Fruit fly (Drosophila melanogaster) whole organism, prepupa: ENCODE measurements around the gene Nprl2.

Experiments
- Blimp-1 ChIP-seq: fragments of 200-800 bp; sonication (Bioruptor generic); optimal IDR thresholded peaks from 3 replicates; lab custom pipeline; 2017; ENCODE audit warnings: missing biosample characterization, missing genetic modification characterization, mild to moderate bottlenecking, moderate library complexity, missing genetic modification reagents
- CG10669 ChIP-seq: fragments of 200-800 bp; sonication (Bioruptor generic); optimal IDR thresholded peaks from 3 replicates; lab custom pipeline; 2018; ENCODE audit warnings: missing biosample characterization, mild to moderate bottlenecking, missing genetic modification characterization, moderate library complexity
- CG11294 ChIP-seq: fragments of 200-800 bp; sonication (Bioruptor generic); IDR thresholded peaks from 2 replicates; pipeline ENCODE4 v1.3.6; 2022; ENCODE audit warnings: missing biosample characterization, missing genetic modification characterization
- CG11762 ChIP-seq: fragments of 200-800 bp; sonication (Bioruptor generic); optimal IDR thresholded peaks from 3 replicates; lab custom pipeline; 2016; ENCODE audit warnings: missing biosample characterization, missing genetic modification characterization; ENCODE audit not compliant: insufficient read depth
- CG11902 ChIP-seq: fragments of 200-800 bp; sonication (Bioruptor generic); optimal IDR thresholded peaks from 3 replicates; lab custom pipeline; 2016; ENCODE audit warnings: missing biosample characterization, missing genetic modification characterization
- CG15336 ChIP-seq: fragments of 200-800 bp; sonication (Bioruptor generic); IDR thresholded peaks from 2 replicates; pipeline ENCODE4 v1.3.6; 2022; ENCODE audit warnings: missing biosample characterization, missing genetic modification characterization
- CG1621 ChIP-seq: fragments of 200-800 bp; sonication (Bioruptor generic); optimal IDR thresholded peaks from 3 replicates; lab custom pipeline; 2018; ENCODE audit warnings: missing biosample characterization, mild to moderate bottlenecking, missing genetic modification characterization
- CG16779 ChIP-seq: fragments of 200-800 bp; sonication (Bioruptor generic); optimal IDR thresholded peaks from 3 replicates; lab custom pipeline; 2017; ENCODE audit warnings: missing biosample characterization, mild to moderate bottlenecking, missing genetic modification characterization
- CG3032 ChIP-seq: fragments of 200-800 bp; optimal IDR thresholded peaks from 2 replicates; lab custom pipeline; 2019; ENCODE audit warnings: missing biosample characterization, mild to moderate bottlenecking, missing genetic modification characterization, moderate library complexity
- CG32006 ChIP-seq: fragments of 200-800 bp; sonication (Bioruptor generic); optimal IDR thresholded peaks from 3 replicates; lab custom pipeline; 2017; ENCODE audit warnings: missing biosample characterization, mild to moderate bottlenecking, missing genetic modification characterization
- CG34406 ChIP-seq: fragments of 200-800 bp; sonication (Bioruptor generic); optimal IDR thresholded peaks from 3 replicates; lab custom pipeline; 2016; ENCODE audit warnings: missing biosample characterization, missing genetic modification characterization
- CG3919 ChIP-seq: fragments of 200-800 bp; sonication (Bioruptor generic); optimal IDR thresholded peaks from 3 replicates; lab custom pipeline; 2016; ENCODE audit warnings: missing biosample characterization, missing genetic modification characterization
- CG4318 ChIP-seq: fragments of 200-800 bp; sonication (Bioruptor generic); optimal IDR thresholded peaks from 3 replicates; lab custom pipeline; 2017; ENCODE audit warnings: missing biosample characterization, mild to moderate bottlenecking, missing genetic modification characterization
- CG6163 ChIP-seq: fragments of 200-800 bp; sonication (Bioruptor generic); IDR thresholded peaks from 3 replicates; pipeline ENCODE4 v1.3.6; 2022; ENCODE audit warnings: missing biosample characterization, missing genetic modification characterization
- CG6792 ChIP-seq: fragments of 200-800 bp; sonication (Bioruptor generic); optimal IDR thresholded peaks from 3 replicates; lab custom pipeline; 2016; ENCODE audit warnings: missing biosample characterization, missing genetic modification characterization
- CG6808 ChIP-seq: fragments of 200-800 bp; sonication (Bioruptor generic); optimal IDR thresholded peaks from 3 replicates; lab custom pipeline; 2017; ENCODE audit warnings: missing biosample characterization, missing genetic modification characterization, mild to moderate bottlenecking, moderate library complexity, missing genetic modification reagents
- CG7368 ChIP-seq: fragments of 200-800 bp; sonication (Bioruptor generic); optimal IDR thresholded peaks from 3 replicates; lab custom pipeline; 2016; ENCODE audit warnings: missing biosample characterization, missing genetic modification characterization
- CG8119 ChIP-seq: fragments of 200-800 bp; sonication (Bioruptor generic); IDR thresholded peaks from 3 replicates; pipeline ENCODE4 v1.3.6; 2022; ENCODE audit warnings: missing biosample characterization, missing genetic modification characterization
- CG8319 ChIP-seq: fragments of 200-800 bp; sonication (Bioruptor generic); optimal IDR thresholded peaks from 3 replicates; lab custom pipeline; 2016; ENCODE audit warnings: missing biosample characterization, missing genetic modification characterization
- CG8632 ChIP-seq: fragments of 200-800 bp; sonication (Bioruptor generic); optimal IDR thresholded peaks from 3 replicates; lab custom pipeline; 2016; ENCODE audit warnings: missing biosample characterization, missing genetic modification characterization
- CG9139 ChIP-seq: fragments of 200-800 bp; sonication (Bioruptor generic); optimal IDR thresholded peaks from 3 replicates; lab custom pipeline; 2017; ENCODE audit warnings: missing biosample characterization, mild to moderate bottlenecking, missing genetic modification characterization
- Eip75B ChIP-seq: fragments of 200-800 bp; sonication (Bioruptor generic); optimal IDR thresholded peaks from 3 replicates; lab custom pipeline; 2016; ENCODE audit warnings: missing biosample characterization, missing genetic modification characterization
- Eip78C ChIP-seq: fragments of 200-800 bp; sonication (Bioruptor generic); peaks from one replicate; lab custom pipeline; 2016; ENCODE audit warnings: missing biosample characterization, missing genetic modification characterization
- Ets96B ChIP-seq: fragments of 200-800 bp; optimal IDR thresholded peaks from 2 replicates; lab custom pipeline; 2019; ENCODE audit warnings: missing biosample characterization, mild to moderate bottlenecking, missing genetic modification characterization, moderate library complexity
- Gug ChIP-seq: fragments of 200-800 bp; sonication (Bioruptor generic); IDR thresholded peaks from 2 replicates; pipeline ENCODE4 v1.3.6; 2022; ENCODE audit warnings: missing biosample characterization, missing genetic modification characterization
- Hr38 ChIP-seq: sonication (Bioruptor generic); optimal IDR thresholded peaks from 2 replicates; lab custom pipeline; 2016; ENCODE audit warnings: missing biosample characterization, missing genetic modification characterization
- Hr39 ChIP-seq: fragments of 200-800 bp; sonication (Bioruptor generic); optimal IDR thresholded peaks from 2 replicates; lab custom pipeline; 2016; ENCODE audit warnings: missing biosample characterization, missing genetic modification characterization
- Hr4 ChIP-seq: fragments of 200-800 bp; sonication (Bioruptor generic); optimal IDR thresholded peaks from 3 replicates; lab custom pipeline; 2016; ENCODE audit warnings: missing biosample characterization, missing genetic modification characterization
- Lpt ChIP-seq: fragments of 200-800 bp; sonication (Bioruptor generic); optimal IDR thresholded peaks from 3 replicates; lab custom pipeline; 2016; ENCODE audit warnings: missing biosample characterization, missing genetic modification characterization
- Met ChIP-seq: fragments of 200-800 bp; sonication (Bioruptor generic); optimal IDR thresholded peaks from 3 replicates; lab custom pipeline; 2016; ENCODE audit warnings: missing biosample characterization, missing genetic modification characterization
- OdsH ChIP-seq: fragments of 200-800 bp; sonication (Bioruptor generic); optimal IDR thresholded peaks from 3 replicates; lab custom pipeline; 2016; ENCODE audit warnings: missing biosample characterization, missing genetic modification characterization
- Smox ChIP-seq: fragments of 200-800 bp; sonication (Bioruptor generic); optimal IDR thresholded peaks from 3 replicates; lab custom pipeline; 2016; ENCODE audit warnings: missing biosample characterization, missing genetic modification characterization
- Sox15 ChIP-seq: fragments of 200-800 bp; sonication (Bioruptor generic); optimal IDR thresholded peaks from 3 replicates; lab custom pipeline; 2016; ENCODE audit warnings: missing biosample characterization, missing genetic modification characterization
- achi ChIP-seq: fragments of 200-800 bp; sonication (Bioruptor generic); optimal IDR thresholded peaks from 3 replicates; lab custom pipeline; 2016; ENCODE audit warnings: missing biosample characterization, missing genetic modification characterization
- acj6 ChIP-seq: fragments of 200-800 bp; sonication (Bioruptor generic); optimal IDR thresholded peaks from 3 replicates; lab custom pipeline; 2016; ENCODE audit warnings: missing biosample characterization, missing genetic modification characterization
- cyc ChIP-seq: fragments of 200-800 bp; sonication (Bioruptor generic); optimal IDR thresholded peaks from 3 replicates; lab custom pipeline; 2016; ENCODE audit warnings: missing biosample characterization, missing genetic modification characterization
- dsx ChIP-seq: fragments of 200-800 bp; optimal IDR thresholded peaks from 3 replicates; lab custom pipeline; 2019; ENCODE audit warnings: missing biosample characterization, mild to moderate bottlenecking, missing genetic modification characterization, moderate library complexity; ENCODE audit not compliant: poor library complexity, severe bottlenecking
- eg ChIP-seq: fragments of 200-800 bp; sonication (Bioruptor generic); IDR thresholded peaks from 3 replicates; pipeline ENCODE4 v1.3.6; 2022; ENCODE audit warnings: missing biosample characterization, missing genetic modification characterization
- esn ChIP-seq: fragments of 200-800 bp; sonication (Bioruptor generic); optimal IDR thresholded peaks from 2 replicates; lab custom pipeline; 2016; ENCODE audit warnings: missing biosample characterization, mild to moderate bottlenecking, missing genetic modification characterization, moderate library complexity
- fd59A ChIP-seq: fragments of 200-800 bp; sonication (Bioruptor generic); optimal IDR thresholded peaks from 2 replicates; lab custom pipeline; 2017; ENCODE audit warnings: missing biosample characterization, mild to moderate bottlenecking, missing genetic modification characterization, missing genetic modification reagents
- fd85E ChIP-seq: fragments of 200-800 bp; sonication (Bioruptor generic); optimal IDR thresholded peaks from 3 replicates; lab custom pipeline; 2016; ENCODE audit warnings: missing biosample characterization, missing genetic modification characterization
- fkh ChIP-seq: fragments of 200-800 bp; sonication (Bioruptor generic); optimal IDR thresholded peaks from 3 replicates; lab custom pipeline; 2017; ENCODE audit warnings: missing biosample characterization, mild to moderate bottlenecking, missing genetic modification characterization, moderate library complexity
- net ChIP-seq: fragments of 200-800 bp; sonication (Bioruptor generic); optimal IDR thresholded peaks from 3 replicates; lab custom pipeline; 2016; ENCODE audit warnings: missing biosample characterization, missing genetic modification characterization
- spab ChIP-seq: fragments of 200-800 bp; sonication (Bioruptor generic); optimal IDR thresholded peaks from 2 replicates; lab custom pipeline; 2017; ENCODE audit warnings: missing biosample characterization, mild to moderate bottlenecking, missing genetic modification characterization, missing genetic modification reagents
- ss ChIP-seq, 2 experiments: fragments of 200-800 bp; sonication (Bioruptor generic); optimal IDR thresholded peaks; 2 replicates in 1 of 2; 3 replicates in 1 of 2; lab custom pipeline; 2017 to 2018; ENCODE audit warnings: mild to moderate bottlenecking in 2 of 2, missing biosample characterization in 2 of 2, missing genetic modification characterization in 2 of 2, moderate library complexity in 1 of 2
- svp ChIP-seq: fragments of 200-800 bp; sonication (Bioruptor generic); peaks from one replicate; lab custom pipeline; 2016; ENCODE audit warnings: missing biosample characterization, missing genetic modification characterization

Gene Nprl2

DNA sequence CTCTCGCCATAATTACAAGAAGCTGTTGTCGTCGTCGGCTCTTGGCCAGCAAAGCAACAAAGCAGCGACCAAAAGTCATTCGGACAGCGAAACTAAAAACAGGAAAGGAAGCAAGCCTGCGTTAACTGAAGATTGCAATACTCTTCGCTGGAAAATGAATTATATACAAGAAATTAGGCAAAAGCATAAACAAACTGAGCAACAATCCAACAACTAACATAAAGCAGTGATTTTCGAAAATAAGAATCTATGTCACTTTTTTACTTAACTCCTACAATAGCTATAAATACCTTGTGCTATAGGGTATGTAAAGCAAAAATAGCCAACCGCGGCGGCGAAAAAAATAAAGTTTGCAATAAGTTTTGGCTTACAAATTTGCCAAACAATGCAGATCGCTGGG is 12.4 kb downstream of the Nprl2 start (continued):
- peak; percentile 84 for TF ChIP-seq CG3919
- TF ChIP-seq Eip78C, result peak; percentile 96
- TF ChIP-seq CG32006, result peak; percentile 88
- peak; percentile 76 for TF ChIP-seq fd59A (GFP tag; lab: Kevin White, UChicago)
- TF ChIP-seq svp (GFP tag; lab: Kevin White, UChicago), result peak; percentile 72
- TF ChIP-seq CG11902 (GFP tag; lab: Kevin White, UChicago), result peak; percentile 53
- peak; percentile 72 for TF ChIP-seq spab (GFP tag; lab: Kevin White, UChicago)
- peak; percentile 73 for TF ChIP-seq CG34406 (GFP tag; lab: Kevin White, UChicago)

DNA sequence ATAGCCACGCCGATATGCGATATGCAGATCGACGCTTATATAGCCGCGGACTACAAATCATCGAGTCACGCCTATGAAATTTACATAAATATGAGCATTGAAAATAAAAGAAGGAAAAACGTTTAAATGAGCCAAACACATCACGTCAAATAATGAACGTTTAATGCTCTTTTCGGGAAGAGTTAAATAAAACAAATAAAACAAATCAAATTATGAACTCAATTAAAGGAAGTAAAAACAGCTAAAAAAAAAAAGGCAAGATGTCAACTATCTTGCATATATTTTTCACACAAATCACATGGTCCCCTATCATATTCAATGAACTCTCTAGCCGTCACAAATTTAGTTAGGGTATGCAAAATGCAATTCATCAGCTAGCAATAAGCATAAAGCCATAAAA is 16.5 kb downstream of the Nprl2 start:
- TF ChIP-seq ss (GFP tag; optimal IDR thresholded peaks at IDR 0.05; lab: Kevin White, UChicago), result no peak
- TF ChIP-seq CG8119, result peak; percentile 39; the same call in 1 of the 3 replicates
- no peak for TF ChIP-seq svp (GFP tag; lab: Kevin White, UChicago)
- peak; percentile 49 for TF ChIP-seq Eip78C
- TF ChIP-seq CG32006, result peak; percentile 19
- TF ChIP-seq Gug (GFP tag; lab: Robert Waterston, UW), result no peak
- TF ChIP-seq Hr4 (GFP tag; lab: Kevin White, UChicago), result peak; percentile 29
- TF ChIP-seq CG15336 (GFP tag; lab: Robert Waterston, UW), result 0 out of 2 replicates have a peak, but pooled peaks have one; percentile 33

DNA sequence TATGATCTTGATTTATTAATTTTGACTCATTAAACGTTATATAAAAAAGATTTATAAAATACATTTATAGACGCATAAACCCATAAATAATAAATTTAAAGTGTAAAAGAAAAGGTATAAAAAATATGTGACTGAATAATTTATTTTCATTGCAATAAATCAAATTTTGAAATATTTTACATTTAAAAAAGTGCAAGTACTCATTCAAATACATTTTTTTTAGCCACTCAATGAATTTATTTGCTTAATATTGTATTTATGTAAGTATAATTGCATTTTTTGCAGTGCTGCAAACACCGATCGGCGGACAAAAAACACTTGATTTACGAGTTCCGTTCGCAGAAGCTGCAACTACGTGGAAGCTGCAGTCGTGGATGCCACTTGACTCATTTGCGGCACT is 24.4 kb downstream of the Nprl2 start:
- TF ChIP-seq CG11762 (no peak), CG15336 (GFP tag; lab: Robert Waterston, UW) (no peak; the same call in 1 of the 2 replicates), CG4318 (peak; percentile 46), CG11294 (GFP tag; lab: Robert Waterston, UW) (no peak), CG1621 (tag; lab: Kevin White, UChicago) (no peak), CG3919 (peak; percentile 6), CG3032 (no peak), acj6 (GFP tag; lab: Kevin White, UChicago) (peak; percentile 20), ss (GFP tag; optimal IDR thresholded peaks at IDR 0.05; lab: Kevin White, UChicago) (no peak), fkh (no peak), CG10669 (GFP tag; lab: Kevin White, UChicago) (no peak), CG8119 (no peak), CG32006 (peak; percentile 67), Ets96B (no peak), Blimp-1 (no peak), CG34406 (GFP tag; lab: Kevin White, UChicago) (peak; percentile 24), CG16779 (no peak), CG8319 (GFP tag; lab: Kevin White, UChicago) (no peak), esn (GFP tag; lab: Kevin White, UChicago) (peak; percentile 12), OdsH (GFP tag; lab: Kevin White, UChicago) (peak; percentile 26), svp (GFP tag; lab: Kevin White, UChicago) (no peak), CG6808 (GFP tag; lab: Kevin White, UChicago) (no peak), spab (GFP tag; lab: Kevin White, UChicago) (no peak), CG6792 (GFP tag; lab: Kevin White, UChicago) (no peak), Eip75B (GFP tag; lab: Kevin White, UChicago) (no peak), cyc (no peak), CG8632 (GFP tag; lab: Kevin White, UChicago) (peak; percentile 39), Hr38 (GFP tag; lab: Kevin White, UChicago) (no peak), CG11902 (GFP tag; lab: Kevin White, UChicago) (no peak), CG9139 (no peak), CG6163 (no peak), Hr39 (GFP tag; lab: Kevin White, UChicago) (no peak), Sox15 (GFP tag; lab: Kevin White, UChicago) (no peak), dsx (GFP tag; lab: Kevin White, UChicago) (no peak), Met (GFP tag; lab: Kevin White, UChicago) (no peak), Lpt (GFP tag; lab: Kevin White, UChicago) (no peak), net (GFP tag; lab: Kevin White, UChicago) (peak; percentile 21), CG7368 (GFP tag; lab: Kevin White, UChicago) (no peak), Gug (GFP tag; lab: Robert Waterston, UW) (no peak), Eip78C (peak; percentile 81), eg (GFP tag; lab: Robert Waterston, UW) (no peak; the same call in 2 of the 3 replicates), fd85E (GFP tag; lab: Kevin White, UChicago) (no peak), Smox (GFP tag; lab: Kevin White, UChicago) (no peak), fd59A (GFP tag; lab: Kevin White, UChicago) (no peak), achi (GFP tag; lab: Kevin White, UChicago) (no peak)
